Fruit fly (Drosophila melanogaster) whole organism, embryonic: Measurements from ENCODE around the gene CG13033.

Source experiments
- CG10366 ChIP-seq: fragments of 200-800 bp; sonication (Bioruptor generic); IDR thresholded peaks from 2 replicates; pipeline ENCODE4 v1.3.6; 2022; ENCODE audit warnings: missing biosample characterization, missing genetic modification characterization
- CG12104 ChIP-seq: fragments of 200-800 bp; sonication (Bioruptor generic); optimal IDR thresholded peaks from 3 replicates; lab custom pipeline; 2016; ENCODE audit warnings: missing biosample characterization, missing genetic modification characterization
- CG12219 ChIP-seq: fragments of 200-800 bp; sonication (Bioruptor generic); optimal IDR thresholded peaks from 3 replicates; lab custom pipeline; 2018; ENCODE audit warnings: missing biosample characterization, mild to moderate bottlenecking, missing genetic modification characterization
- CG13624 ChIP-seq: fragments of 200-800 bp; sonication (Bioruptor generic); optimal IDR thresholded peaks from 2 replicates; lab custom pipeline; 2016; ENCODE audit warnings: missing biosample characterization, missing genetic modification characterization
- CG14710 ChIP-seq: fragments of 200-800 bp; sonication (Bioruptor generic); optimal IDR thresholded peaks from 3 replicates; lab custom pipeline; 2019; ENCODE audit warnings: missing biosample characterization, mild to moderate bottlenecking, missing genetic modification characterization, moderate library complexity
- CG15269 ChIP-seq: fragments of 200-800 bp; sonication (Bioruptor generic); optimal IDR thresholded peaks from 2 replicates; lab custom pipeline; 2018; ENCODE audit warnings: missing biosample characterization, mild to moderate bottlenecking, missing genetic modification characterization, moderate library complexity
- CG1602 ChIP-seq: fragments of 200-800 bp; sonication (Bioruptor generic); optimal IDR thresholded peaks from 3 replicates; lab custom pipeline; 2016; ENCODE audit warnings: missing biosample characterization, missing genetic modification characterization
- CG16813 ChIP-seq: fragments of 200-800 bp; sonication (Bioruptor generic); IDR thresholded peaks from 3 replicates; pipeline ENCODE4 v1.3.6; 2022; ENCODE audit warnings: missing biosample characterization, missing genetic modification characterization; ENCODE audit not compliant: partially characterized antibody
- CG17359 ChIP-seq: fragments of 200-800 bp; sonication (Bioruptor generic); optimal IDR thresholded peaks from 3 replicates; lab custom pipeline; 2018; ENCODE audit warnings: missing biosample characterization, mild to moderate bottlenecking, missing genetic modification characterization, moderate library complexity
- CG17568 ChIP-seq: fragments of 200-800 bp; sonication (Bioruptor generic); optimal IDR thresholded peaks from 2 replicates; lab custom pipeline; 2018; ENCODE audit warnings: missing biosample characterization, mild to moderate bottlenecking, missing genetic modification characterization, moderate library complexity
- CG2875 ChIP-seq: fragments of 200-800 bp; sonication (Bioruptor generic); optimal IDR thresholded peaks from 2 replicates; lab custom pipeline; 2017; ENCODE audit warnings: missing biosample characterization, mild to moderate bottlenecking, missing genetic modification characterization, missing genetic modification reagents
- CG31224 ChIP-seq: fragments of 200-800 bp; sonication (Bioruptor generic); IDR thresholded peaks from 2 replicates; pipeline ENCODE4 v1.3.6; 2022; ENCODE audit warnings: missing biosample characterization, missing genetic modification characterization
- CG31388 ChIP-seq: fragments of 200-800 bp; sonication (Bioruptor generic); optimal IDR thresholded peaks from 2 replicates; lab custom pipeline; 2016; ENCODE audit warnings: missing biosample characterization, missing genetic modification characterization
- CG32767 ChIP-seq: fragments of 200-800 bp; sonication (Bioruptor generic); IDR thresholded peaks from 2 replicates; pipeline ENCODE4 v1.3.6; 2022; ENCODE audit warnings: missing biosample characterization, missing genetic modification characterization
- CG3407 ChIP-seq: fragments of 200-800 bp; sonication (Bioruptor generic); optimal IDR thresholded peaks from 2 replicates; lab custom pipeline; 2018; ENCODE audit warnings: missing biosample characterization, mild to moderate bottlenecking, missing genetic modification characterization
- CG3838 ChIP-seq: fragments of 200-800 bp; sonication (Bioruptor generic); optimal IDR thresholded peaks from 3 replicates; lab custom pipeline; 2016; ENCODE audit warnings: missing biosample characterization, missing genetic modification characterization
- CG43689 ChIP-seq: fragments of 200-800 bp; sonication (Bioruptor generic); IDR thresholded peaks from 2 replicates; pipeline ENCODE4 v1.3.6; 2022; ENCODE audit warnings: missing biosample characterization, missing genetic modification characterization
- CG6654 ChIP-seq: fragments of 200-800 bp; sonication (Bioruptor generic); optimal IDR thresholded peaks from 2 replicates; lab custom pipeline; 2017; ENCODE audit warnings: missing biosample characterization, mild to moderate bottlenecking, missing genetic modification characterization
- CG8924 ChIP-seq: fragments of 200-800 bp; optimal IDR thresholded peaks from 3 replicates; lab custom pipeline; 2019; ENCODE audit warnings: missing biosample characterization, mild to moderate bottlenecking, missing genetic modification characterization, moderate library complexity
- CG9817 ChIP-seq: fragments of 200-800 bp; sonication (Bioruptor generic); optimal IDR thresholded peaks from 2 replicates; lab custom pipeline; 2018; ENCODE audit warnings: missing biosample characterization, mild to moderate bottlenecking, missing genetic modification characterization, moderate library complexity
- CkIIα-i1 ChIP-seq: fragments of 200-800 bp; sonication (Bioruptor generic); IDR thresholded peaks from 2 replicates; pipeline ENCODE4 v1.3.6; 2022; ENCODE audit warnings: missing biosample characterization, missing genetic modification characterization
- Dek ChIP-seq: fragments of 200-800 bp; sonication (Bioruptor generic); optimal IDR thresholded peaks from 3 replicates; lab custom pipeline; 2019; ENCODE audit warnings: missing biosample characterization, mild to moderate bottlenecking, missing genetic modification characterization, moderate library complexity
- Doc2 ChIP-seq: fragments of 200-800 bp; sonication (Bioruptor generic); IDR thresholded peaks from 2 replicates; pipeline ENCODE4 v1.3.6; 2022; ENCODE audit warnings: missing biosample characterization, missing genetic modification characterization
- Doc3 ChIP-seq: fragments of 200-800 bp; sonication (Bioruptor generic); IDR thresholded peaks from 3 replicates; pipeline ENCODE4 v1.3.6; 2022; ENCODE audit warnings: missing biosample characterization, missing genetic modification characterization; ENCODE audit not compliant: partially characterized antibody
- Elba2 ChIP-seq: fragments of 200-800 bp; sonication (Bioruptor generic); optimal IDR thresholded peaks from 3 replicates; lab custom pipeline; 2016; ENCODE audit warnings: missing biosample characterization, missing genetic modification characterization
- HHEX ChIP-seq: fragments of 200-800 bp; sonication (Bioruptor generic); optimal IDR thresholded peaks from 3 replicates; lab custom pipeline; 2017; ENCODE audit warnings: missing biosample characterization, mild to moderate bottlenecking, missing genetic modification characterization, missing genetic modification reagents
- HmgD ChIP-seq: fragments of 200-800 bp; sonication (Bioruptor generic); optimal IDR thresholded peaks from 3 replicates; lab custom pipeline; 2016; ENCODE audit warnings: missing biosample characterization, missing genetic modification characterization
- Hmr ChIP-seq: fragments of 200-800 bp; sonication (Bioruptor generic); optimal IDR thresholded peaks from 3 replicates; lab custom pipeline; 2017; ENCODE audit warnings: mild to moderate bottlenecking, missing biosample characterization, missing genetic modification reagents, missing genetic modification characterization
- NC2α ChIP-seq: fragments of 200-800 bp; sonication (Bioruptor generic); optimal IDR thresholded peaks from 2 replicates; lab custom pipeline; 2016; ENCODE audit warnings: missing biosample characterization, missing genetic modification characterization
- Nf-YB ChIP-seq: fragments of 200-800 bp; sonication (Bioruptor generic); optimal IDR thresholded peaks from 3 replicates; lab custom pipeline; 2019; ENCODE audit warnings: missing biosample characterization, mild to moderate bottlenecking, missing genetic modification characterization, moderate library complexity
- PHDP ChIP-seq: fragments of 200-800 bp; sonication (Bioruptor generic); optimal IDR thresholded peaks from 3 replicates; lab custom pipeline; 2018; ENCODE audit warnings: missing biosample characterization, mild to moderate bottlenecking, missing genetic modification characterization, moderate library complexity
- Rfx ChIP-seq: fragments of 200-800 bp; sonication (Bioruptor generic); IDR thresholded peaks from 2 replicates; pipeline ENCODE4 v1.3.6; 2022; ENCODE audit warnings: missing biosample characterization, missing genetic modification characterization
- Ssrp ChIP-seq: fragments of 200-800 bp; sonication (Bioruptor generic); optimal IDR thresholded peaks from 2 replicates; lab custom pipeline; 2018; ENCODE audit warnings: missing biosample characterization, mild to moderate bottlenecking, missing genetic modification characterization, moderate library complexity
- cato ChIP-seq: fragments of 200-800 bp; sonication (Bioruptor generic); optimal IDR thresholded peaks from 2 replicates; lab custom pipeline; 2016; ENCODE audit warnings: missing biosample characterization, missing genetic modification characterization, borderline replicate concordance
- gcm ChIP-seq: fragments of 200-800 bp; sonication (Bioruptor generic); optimal IDR thresholded peaks from 2 replicates; lab custom pipeline; 2019; ENCODE audit warnings: missing biosample characterization, mild to moderate bottlenecking, missing genetic modification characterization, moderate library complexity
- gcm2 ChIP-seq: fragments of 200-800 bp; sonication (Bioruptor generic); optimal IDR thresholded peaks from 2 replicates; lab custom pipeline; 2016; ENCODE audit warnings: missing biosample characterization, missing genetic modification characterization
- hkb ChIP-seq, 2 experiments: fragments of 200-800 bp in 1 of 2; fragments of >200 bp in 1 of 2; sonication (Bioruptor generic) in 1 of 2; IDR thresholded peaks in 1 of 2; optimal IDR thresholded peaks in 1 of 2; 2 replicates each; pipeline versions ENCODE4 v1.3.6 to Lab custom; 2017 to 2022; ENCODE audit warnings: missing biosample characterization in 1 of 2, missing genetic modification characterization in 1 of 2
- ken ChIP-seq: fragments of 200-800 bp; sonication (Bioruptor generic); IDR thresholded peaks from 3 replicates; pipeline ENCODE4 v1.3.6; 2022; ENCODE audit warnings: missing biosample characterization, missing genetic modification characterization
- pb ChIP-seq: fragments of 200-800 bp; sonication (Bioruptor generic); optimal IDR thresholded peaks from 3 replicates; lab custom pipeline; 2016; ENCODE audit warnings: missing biosample characterization, missing genetic modification characterization
- phol ChIP-seq: fragments of 200-800 bp; sonication (Bioruptor generic); optimal IDR thresholded peaks from 3 replicates; lab custom pipeline; 2018; ENCODE audit warnings: missing biosample characterization, mild to moderate bottlenecking, missing genetic modification characterization, moderate library complexity
- pnt ChIP-seq: fragments of 200-800 bp; sonication (Bioruptor generic); optimal IDR thresholded peaks from 3 replicates; lab custom pipeline; 2016; ENCODE audit warnings: missing biosample characterization, missing genetic modification characterization
- pum ChIP-seq: fragments of 200-800 bp; sonication (Bioruptor generic); optimal IDR thresholded peaks from 2 replicates; lab custom pipeline; 2016; ENCODE audit warnings: missing biosample characterization, missing genetic modification characterization
- rib ChIP-seq: fragments of 200-800 bp; sonication (Bioruptor generic); IDR thresholded peaks from 2 replicates; pipeline ENCODE4 v1.3.6; 2022; ENCODE audit warnings: missing biosample characterization, missing genetic modification characterization
- row ChIP-seq: fragments of 200-800 bp; sonication (Bioruptor generic); IDR thresholded peaks from 3 replicates; pipeline ENCODE4 v1.3.6; 2022; ENCODE audit warnings: missing biosample characterization, missing genetic modification characterization
- sens-2 ChIP-seq: fragments of 200-800 bp; sonication (Bioruptor generic); IDR thresholded peaks from 2 replicates; pipeline ENCODE4 v1.3.6; 2022; ENCODE audit warnings: missing biosample characterization, missing genetic modification characterization
- seq ChIP-seq: fragments of 200-800 bp; sonication (Bioruptor generic); IDR thresholded peaks from 2 replicates; pipeline ENCODE4 v1.3.6; 2022; ENCODE audit warnings: missing biosample characterization, missing genetic modification characterization
- sisA ChIP-seq: fragments of 200-800 bp; sonication (Bioruptor generic); IDR thresholded peaks from 2 replicates; pipeline ENCODE4 v1.3.6; 2022; ENCODE audit warnings: missing biosample characterization, missing genetic modification characterization
- tap ChIP-seq: fragments of 200-800 bp; optimal IDR thresholded peaks from 3 replicates; lab custom pipeline; 2019; ENCODE audit warnings: missing biosample characterization, mild to moderate bottlenecking, missing genetic modification characterization, moderate library complexity
- wdn ChIP-seq: fragments of 200-800 bp; sonication (Bioruptor generic); IDR thresholded peaks from 2 replicates; pipeline ENCODE4 v1.3.6; 2022; ENCODE audit warnings: missing biosample characterization, missing genetic modification characterization
- z ChIP-seq: fragments of 200-800 bp; sonication (Bioruptor generic); IDR thresholded peaks from 3 replicates; pipeline ENCODE4 v1.3.6; 2022; ENCODE audit warnings: missing biosample characterization, missing genetic modification characterization

The CG13033 gene

DNA sequence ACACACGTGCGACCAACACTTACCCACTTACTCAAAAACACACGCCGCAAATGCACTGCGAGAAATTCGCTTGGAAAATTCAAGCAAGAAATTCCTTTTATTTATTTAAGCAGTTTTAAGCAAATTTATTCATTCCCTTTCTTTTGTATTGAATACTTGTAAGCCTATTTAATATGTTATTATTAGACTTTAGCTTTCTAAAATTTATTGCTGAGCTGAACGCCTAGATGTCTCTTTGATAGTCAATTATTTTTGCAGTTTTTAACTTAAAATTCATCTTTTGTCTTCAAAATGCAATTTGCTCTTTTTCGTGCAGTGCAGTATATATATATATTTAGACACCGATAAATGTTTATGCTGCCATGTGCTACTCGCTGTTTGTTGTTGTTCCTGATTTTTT is 11.5 kb downstream of the CG13033 start (continued):
- no peak for TF ChIP-seq hkb (optimal IDR thresholded peaks at IDR 0.05; lab: Kevin White, UChicago)
- peak; percentile 78 for TF ChIP-seq hkb (GFP tag; IDR thresholded peaks at IDR 0.05; lab: Robert Waterston, UW)
- peak; percentile 71 for TF ChIP-seq pum (GFP tag; lab: Kevin White, UChicago)
- peak; percentile 85 for TF ChIP-seq CG14710
- TF ChIP-seq HmgD = no peak
- TF ChIP-seq rib (GFP tag; lab: Robert Waterston, UW) = no peak
- peak; percentile 58 for TF ChIP-seq CG13624 (GFP tag; lab: Kevin White, UChicago)
- TF ChIP-seq CG43689 (GFP tag; lab: Robert Waterston, UW) = no peak
- 0 out of 2 replicates have a peak, but pooled peaks have one; percentile 28 for TF ChIP-seq Doc2 (GFP tag; lab: Robert Waterston, UW)
- peak; percentile 88 for TF ChIP-seq PHDP (tag; lab: Kevin White, UChicago)
- TF ChIP-seq CG12219 (GFP tag; lab: Kevin White, UChicago) = peak; percentile 66
- peak; percentile 60 for TF ChIP-seq CG2875 (GFP tag; lab: Kevin White, UChicago)
- peak; percentile 85 for TF ChIP-seq CG15269 (tag; lab: Kevin White, UChicago)
- TF ChIP-seq CG8924 (tag; lab: Kevin White, UChicago) = peak; percentile 87
- peak; percentile 62 for TF ChIP-seq pnt (GFP tag; lab: Kevin White, UChicago)
- TF ChIP-seq tap (tag; lab: Kevin White, UChicago) = peak; percentile 69
- TF ChIP-seq CG9817 (tag; lab: Kevin White, UChicago) = peak; percentile 86
- peak; percentile 47 for TF ChIP-seq gcm (GFP tag; lab: Kevin White, UChicago)
- peak; percentile 52; the same call in 1 of the 2 replicates for TF ChIP-seq CG10366 (GFP tag; lab: Robert Waterston, UW)
- no peak for TF ChIP-seq Doc3
- peak; percentile 67 for TF ChIP-seq seq (GFP tag; lab: Robert Waterston, UW)
- peak; percentile 70 for TF ChIP-seq sisA (GFP tag; lab: Robert Waterston, UW)
- peak; percentile 78 for TF ChIP-seq HHEX (GFP tag; lab: Kevin White, UChicago)
- TF ChIP-seq CG31224 (GFP tag; lab: Robert Waterston, UW) = peak; percentile 35; the same call in 1 of the 2 replicates
- TF ChIP-seq phol (tag; lab: Kevin White, UChicago) = peak; percentile 92
- TF ChIP-seq Elba2 = no peak
- peak; percentile 33 for TF ChIP-seq CG31388
- no peak for TF ChIP-seq CG16813 (GFP tag; lab: Robert Waterston, UW)
- TF ChIP-seq gcm2 = peak; percentile 52
- TF ChIP-seq pb = peak; percentile 26
- peak; percentile 83 for TF ChIP-seq row (GFP tag; lab: Robert Waterston, UW)
- peak; percentile 64 for TF ChIP-seq Nf-YB
- peak; percentile 73 for TF ChIP-seq CG3407 (GFP tag; lab: Kevin White, UChicago)
- no peak for TF ChIP-seq sens-2 (GFP tag; lab: Robert Waterston, UW)
- no peak for TF ChIP-seq CkIIα-i1 (GFP tag; lab: Robert Waterston, UW)
- peak; percentile 69; the same call in 1 of the 2 replicates for TF ChIP-seq wdn (GFP tag; lab: Robert Waterston, UW)
- peak; percentile 78 for TF ChIP-seq CG12104 (GFP tag; lab: Kevin White, UChicago)
- TF ChIP-seq CG6654 (GFP tag; lab: Kevin White, UChicago) = peak; percentile 65
- TF ChIP-seq NC2α (GFP tag; lab: Kevin White, UChicago) = no peak
- TF ChIP-seq cato (GFP tag; lab: Kevin White, UChicago) = peak; percentile 52
- no peak for TF ChIP-seq z
- TF ChIP-seq Rfx (GFP tag; lab: Robert Waterston, UW) = peak; percentile 76
- peak; percentile 18 for TF ChIP-seq CG3838 (GFP tag; lab: Kevin White, UChicago)
- TF ChIP-seq CG1602 (GFP tag; lab: Kevin White, UChicago) = peak; percentile 71
- TF ChIP-seq CG17359 (tag; lab: Kevin White, UChicago) = peak; percentile 80
- peak; percentile 87 for TF ChIP-seq Ssrp
- peak; percentile 55; the same call in 1 of the 3 replicates for TF ChIP-seq ken (GFP tag; lab: Robert Waterston, UW)
- TF ChIP-seq CG17568 (GFP tag; lab: Kevin White, UChicago) = peak; percentile 57
- TF ChIP-seq Dek (tag; lab: Kevin White, UChicago) = peak; percentile 68
- peak; percentile 51; the same call in 1 of the 2 replicates for TF ChIP-seq CG32767 (GFP tag; lab: Robert Waterston, UW)
- peak; percentile 83 for TF ChIP-seq Hmr (GFP tag; lab: Kevin White, UChicago)
